Worm (Caenorhabditis elegans): ENCODE measurements around the gene apc-10.
A peak's percentile ranks its signal among the peaks of the same experiment; 100 is the strongest.

DNA sequence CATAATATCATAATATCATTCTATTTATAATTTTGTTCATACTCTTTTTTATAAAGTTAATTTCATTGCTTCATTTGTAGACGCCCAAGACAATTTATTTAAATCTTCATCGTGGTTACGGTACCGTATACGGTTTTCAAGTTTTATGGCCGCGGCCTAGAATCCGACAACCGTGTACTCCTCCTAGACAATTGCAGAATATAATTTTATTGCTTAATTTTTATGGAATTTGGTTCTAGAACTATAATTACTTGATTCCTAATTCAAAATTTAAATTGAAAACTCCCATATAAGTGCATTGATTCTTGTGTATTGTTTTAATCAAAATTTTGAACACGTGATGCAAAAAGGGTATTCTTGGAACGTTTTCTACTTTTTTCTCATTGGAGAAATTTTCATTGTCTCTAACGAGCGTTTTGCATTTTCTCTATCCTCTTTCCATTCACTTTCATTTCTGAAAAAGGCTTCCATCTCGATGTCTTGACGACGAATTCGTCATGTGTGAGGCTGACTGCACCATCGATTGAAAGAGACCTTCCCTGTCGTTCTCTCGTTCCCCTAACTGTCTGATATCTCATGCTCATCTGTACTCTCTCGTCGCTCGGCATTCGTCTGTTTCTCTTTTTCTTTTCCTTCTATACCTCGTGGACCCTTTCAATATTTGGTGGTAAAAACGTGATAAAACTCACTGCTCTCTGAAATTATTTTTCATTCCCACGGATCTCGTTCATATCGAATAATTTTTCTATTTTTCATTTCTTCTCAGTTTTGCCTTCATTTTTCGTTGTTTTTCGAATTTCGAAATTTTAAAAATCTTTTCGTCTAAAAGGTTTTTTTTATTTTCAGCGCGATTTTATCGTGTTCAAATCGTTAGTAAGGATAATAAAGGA is 15.2 kb upstream of the apc-10 start, which contains the start of gene pap-1:
- peak; percentile 17 for TF ChIP-seq nfya-1 (tag; optimal IDR thresholded peaks at IDR 0.05)
- no peak for TF ChIP-seq elt-4 (tag; optimal IDR thresholded peaks at IDR 0.05)
- TF ChIP-seq ama-1 (optimal IDR thresholded peaks at IDR 0.05): no peak
- TF ChIP-seq rnt-1 (tag; optimal IDR thresholded peaks at IDR 0.05): no peak
- TF ChIP-seq tbx-2 (tag; optimal IDR thresholded peaks at IDR 0.05): no peak
- TF ChIP-seq ceh-22 (tag; optimal IDR thresholded peaks at IDR 0.05): no peak
- TF ChIP-seq ref-2 (tag; optimal IDR thresholded peaks at IDR 0.05): no peak
- no peak for TF ChIP-seq Y22D7AL.16 (tag; optimal IDR thresholded peaks at IDR 0.05)
- TF ChIP-seq gmeb-2 (tag; optimal IDR thresholded peaks at IDR 0.05): no peak
- no peak for TF ChIP-seq hlh-6 (tag; optimal IDR thresholded peaks at IDR 0.05)
- no peak for TF ChIP-seq C38D4.7 (GFP tag; optimal IDR thresholded peaks at IDR 0.05)
- no peak for TF ChIP-seq pqm-1 (tag; optimal IDR thresholded peaks at IDR 0.05)
- peak; percentile 41 for TF ChIP-seq tbx-7 (tag; optimal IDR thresholded peaks at IDR 0.05)
- peak; percentile 50 for TF ChIP-seq ceh-31 (tag; optimal IDR thresholded peaks at IDR 0.05)
